Fruit fly (Drosophila melanogaster) whole organism, embryonic: Measurements from ENCODE around the gene CG6236.

Experiments
- Abd-B ChIP-seq: fragments of 200-800 bp; sonication (Bioruptor generic); optimal IDR thresholded peaks from 2 replicates; lab custom pipeline; 2018; ENCODE audit warnings: missing biosample characterization, mild to moderate bottlenecking, missing genetic modification characterization, moderate library complexity
- Ada2b ChIP-seq: fragments of 200-800 bp; sonication (Bioruptor generic); IDR thresholded peaks from 2 replicates; pipeline ENCODE4 v1.3.6; 2022; ENCODE audit warnings: missing biosample characterization, missing genetic modification characterization
- Antp ChIP-seq: fragments of 200-800 bp; sonication (Bioruptor generic); optimal IDR thresholded peaks from 3 replicates; lab custom pipeline; 2016; ENCODE audit warnings: missing biosample characterization, missing genetic modification characterization
- CG11085 ChIP-seq: fragments of 200-800 bp; sonication (Bioruptor generic); IDR thresholded peaks from 2 replicates; pipeline ENCODE4 v1.3.6; 2022; ENCODE audit warnings: missing biosample characterization, missing genetic modification characterization
- CG11247 ChIP-seq: fragments of 200-800 bp; sonication (Bioruptor generic); IDR thresholded peaks from 2 replicates; pipeline ENCODE4 v1.3.6; 2022; ENCODE audit warnings: missing biosample characterization, missing genetic modification characterization
- CG11398 ChIP-seq: fragments of 200-800 bp; sonication (Bioruptor generic); optimal IDR thresholded peaks from 2 replicates; lab custom pipeline; 2016; ENCODE audit warnings: missing biosample characterization, missing genetic modification characterization
- CG12071 ChIP-seq: fragments of 200-800 bp; sonication (Bioruptor generic); optimal IDR thresholded peaks from 3 replicates; lab custom pipeline; 2018; ENCODE audit warnings: missing biosample characterization, mild to moderate bottlenecking, missing genetic modification characterization
- CG12104 ChIP-seq: fragments of 200-800 bp; sonication (Bioruptor generic); optimal IDR thresholded peaks from 3 replicates; lab custom pipeline; 2016; ENCODE audit warnings: missing biosample characterization, missing genetic modification characterization
- CG12236 ChIP-seq: fragments of 200-800 bp; sonication (Bioruptor generic); optimal IDR thresholded peaks from 2 replicates; lab custom pipeline; 2016; ENCODE audit warnings: missing biosample characterization, missing genetic modification characterization
- CG12659 ChIP-seq: fragments of 200-800 bp; sonication (Bioruptor generic); optimal IDR thresholded peaks from 3 replicates; lab custom pipeline; 2017; ENCODE audit warnings: mild to moderate bottlenecking, missing biosample characterization, missing genetic modification reagents, missing genetic modification characterization
- CG13894 ChIP-seq: fragments of 200-800 bp; sonication (Bioruptor generic); optimal IDR thresholded peaks from 3 replicates; lab custom pipeline; 2018; ENCODE audit warnings: missing biosample characterization, mild to moderate bottlenecking, missing genetic modification characterization, moderate library complexity
- CG17328 ChIP-seq: fragments of 200-800 bp; sonication (Bioruptor generic); IDR thresholded peaks from 2 replicates; pipeline ENCODE4 v1.3.6; 2022; ENCODE audit warnings: missing biosample characterization, missing genetic modification characterization
- CG17385 ChIP-seq: fragments of 200-800 bp; sonication (Bioruptor generic); optimal IDR thresholded peaks from 3 replicates; lab custom pipeline; 2018; ENCODE audit warnings: missing biosample characterization, mild to moderate bottlenecking, missing genetic modification characterization
- CG17612 ChIP-seq: fragments of 200-800 bp; sonication (Bioruptor generic); IDR thresholded peaks from 2 replicates; pipeline ENCODE4 v1.3.6; 2022; ENCODE audit warnings: missing biosample characterization, missing genetic modification characterization
- CG33213 ChIP-seq: fragments of 200-800 bp; sonication (Bioruptor generic); optimal IDR thresholded peaks from 3 replicates; lab custom pipeline; 2016; ENCODE audit warnings: missing biosample characterization, missing genetic modification characterization
- CG34422 ChIP-seq: fragments of 200-800 bp; sonication (Bioruptor generic); IDR thresholded peaks from 3 replicates; pipeline ENCODE4 v1.3.6; 2022; ENCODE audit warnings: missing biosample characterization, missing genetic modification characterization
- CG3726 ChIP-seq: fragments of 200-800 bp; sonication (Bioruptor generic); IDR thresholded peaks from 3 replicates; pipeline ENCODE4, ENCODE4 v1.3.6; 2022; ENCODE audit warnings: missing biosample characterization, missing genetic modification characterization
- CG4282 ChIP-seq: fragments of 200-800 bp; sonication (Bioruptor generic); optimal IDR thresholded peaks from 2 replicates; lab custom pipeline; 2016; ENCODE audit warnings: missing biosample characterization, missing genetic modification characterization
- CG4617 ChIP-seq: fragments of 200-800 bp; sonication (Bioruptor generic); optimal IDR thresholded peaks from 3 replicates; lab custom pipeline; 2016; ENCODE audit warnings: missing biosample characterization, missing genetic modification characterization, borderline replicate concordance
- CG6175 ChIP-seq: fragments of 200-800 bp; sonication (Bioruptor generic); IDR thresholded peaks from 3 replicates; pipeline ENCODE4 v1.3.6; 2022; ENCODE audit warnings: missing biosample characterization, missing genetic modification characterization
- CG7357 ChIP-seq: fragments of 200-800 bp; sonication (Bioruptor generic); IDR thresholded peaks from 3 replicates; pipeline ENCODE4 v1.3.6; 2022; ENCODE audit warnings: missing biosample characterization, missing genetic modification characterization
- CG7963 ChIP-seq: fragments of 200-800 bp; sonication (Bioruptor generic); IDR thresholded peaks from 3 replicates; pipeline ENCODE4 v1.3.6; 2022; ENCODE audit warnings: missing biosample characterization, missing genetic modification characterization; ENCODE audit not compliant: partially characterized antibody
- CG8478 ChIP-seq: fragments of >200 bp; optimal IDR thresholded peaks from 2 replicates; lab custom pipeline; 2018
- CG8944 ChIP-seq: fragments of 200-800 bp; sonication (Bioruptor generic); optimal IDR thresholded peaks from 3 replicates; lab custom pipeline; 2016; ENCODE audit warnings: missing biosample characterization, missing genetic modification characterization
- CTCF ChIP-seq: fragments of 200-800 bp; sonication (Bioruptor generic); optimal IDR thresholded peaks from 2 replicates; lab custom pipeline; 2017; ENCODE audit warnings: missing biosample characterization, mild to moderate bottlenecking, missing genetic modification characterization, moderate library complexity
- Deaf1 ChIP-seq: fragments of 200-800 bp; optimal IDR thresholded peaks from 3 replicates; lab custom pipeline; 2019; ENCODE audit warnings: missing biosample characterization, mild to moderate bottlenecking, missing genetic modification characterization, moderate library complexity
- Doc3 ChIP-seq: fragments of 200-800 bp; sonication (Bioruptor generic); IDR thresholded peaks from 3 replicates; pipeline ENCODE4 v1.3.6; 2022; ENCODE audit warnings: missing biosample characterization, missing genetic modification characterization; ENCODE audit not compliant: partially characterized antibody
- Ets65A ChIP-seq: fragments of 200-800 bp; sonication (Bioruptor generic); peaks from one replicate; lab custom pipeline; 2016; ENCODE audit warnings: missing biosample characterization, missing genetic modification characterization
- Hey ChIP-seq: fragments of 200-800 bp; sonication (Bioruptor generic); optimal IDR thresholded peaks from 3 replicates; lab custom pipeline; 2018; ENCODE audit warnings: missing biosample characterization, mild to moderate bottlenecking, missing genetic modification characterization
- Lhr ChIP-seq: fragments of 200-800 bp; sonication (Bioruptor generic); optimal IDR thresholded peaks from 3 replicates; lab custom pipeline; 2017; ENCODE audit warnings: mild to moderate bottlenecking, missing biosample characterization, missing genetic modification reagents, missing genetic modification characterization
- Lpt ChIP-seq: fragments of >200 bp; optimal IDR thresholded peaks from 2 replicates; lab custom pipeline; 2018; ENCODE audit warnings: missing biosample characterization, missing genetic modification characterization
- Nf-YA ChIP-seq: fragments of 200-800 bp; sonication (Bioruptor generic); IDR thresholded peaks from 2 replicates; pipeline ENCODE4 v1.3.6; 2022; ENCODE audit warnings: missing biosample characterization, missing genetic modification characterization
- PHDP ChIP-seq: fragments of 200-800 bp; sonication (Bioruptor generic); optimal IDR thresholded peaks from 3 replicates; lab custom pipeline; 2018; ENCODE audit warnings: missing biosample characterization, mild to moderate bottlenecking, missing genetic modification characterization, moderate library complexity
- az2 ChIP-seq: fragments of 200-800 bp; sonication (Bioruptor generic); optimal IDR thresholded peaks from 3 replicates; lab custom pipeline; 2016; ENCODE audit warnings: missing biosample characterization, missing genetic modification characterization
- ci ChIP-seq: fragments of 200-800 bp; sonication (Bioruptor generic); IDR thresholded peaks from 3 replicates; pipeline ENCODE4 v1.3.6; 2022; ENCODE audit warnings: missing biosample characterization, missing genetic modification characterization
- croc ChIP-seq: fragments of 200-800 bp; sonication (Bioruptor generic); conservative IDR thresholded peaks from 3 replicates; pipeline ENCODE4 v1.3.6; 2022; ENCODE audit warnings: missing biosample characterization, missing genetic modification characterization
- dpn ChIP-seq, 2 experiments: fragments of 200-800 bp; sonication (Bioruptor generic); optimal IDR thresholded peaks; 3 replicates each; lab custom pipeline; 2016; ENCODE audit warnings: missing biosample characterization in 2 of 2, missing genetic modification characterization in 2 of 2
- exex ChIP-seq: fragments of 200-800 bp; sonication (Bioruptor generic); optimal IDR thresholded peaks from 4 replicates; lab custom pipeline; 2018; ENCODE audit warnings: missing biosample characterization, mild to moderate bottlenecking, missing genetic modification characterization, moderate library complexity
- fru ChIP-seq: fragments of >200 bp; optimal IDR thresholded peaks from 2 replicates; lab custom pipeline; 2017
- ftz-f1 ChIP-seq: fragments of 200-800 bp; sonication (Bioruptor generic); optimal IDR thresholded peaks from 2 replicates; lab custom pipeline; 2016; ENCODE audit warnings: missing biosample characterization, missing genetic modification characterization
- gcm ChIP-seq: fragments of 200-800 bp; sonication (Bioruptor generic); optimal IDR thresholded peaks from 2 replicates; lab custom pipeline; 2019; ENCODE audit warnings: missing biosample characterization, mild to moderate bottlenecking, missing genetic modification characterization, moderate library complexity
- gem ChIP-seq: fragments of 200-800 bp; sonication (Bioruptor generic); optimal IDR thresholded peaks from 2 replicates; lab custom pipeline; 2019; ENCODE audit warnings: missing biosample characterization, mild to moderate bottlenecking, missing genetic modification characterization, moderate library complexity
- gsb ChIP-seq: fragments of 200-800 bp; sonication (Bioruptor generic); IDR thresholded peaks from 2 replicates; pipeline ENCODE4 v1.3.6; 2022; ENCODE audit warnings: missing biosample characterization, missing genetic modification characterization
- kni ChIP-seq: fragments of 200-800 bp; sonication (Bioruptor generic); optimal IDR thresholded peaks from 3 replicates; lab custom pipeline; 2017; ENCODE audit warnings: mild to moderate bottlenecking, missing biosample characterization, missing genetic modification reagents, missing genetic modification characterization
- pan ChIP-seq, 4 experiments: fragments of >200 bp in 3 of 4; fragments of 200-800 bp in 1 of 4; sonication (Bioruptor generic) in 1 of 4; optimal IDR thresholded peaks in 3 of 4; IDR thresholded peaks in 1 of 4; 2 replicates each; pipeline versions ENCODE4 v1.3.6 to Lab custom; 2017 to 2022; ENCODE audit warnings: missing biosample characterization in 2 of 4, missing genetic modification characterization in 2 of 4, mixed read lengths in 1 of 4
- pita ChIP-seq: fragments of 200-800 bp; sonication (Bioruptor generic); optimal IDR thresholded peaks from 2 replicates; lab custom pipeline; 2017; ENCODE audit warnings: missing biosample characterization, mild to moderate bottlenecking, missing genetic modification characterization
- scrt ChIP-seq: fragments of 200-800 bp; sonication (Bioruptor generic); optimal IDR thresholded peaks from 2 replicates; lab custom pipeline; 2018; ENCODE audit warnings: missing biosample characterization, mild to moderate bottlenecking, missing genetic modification characterization, moderate library complexity
- sisA ChIP-seq: fragments of 200-800 bp; sonication (Bioruptor generic); IDR thresholded peaks from 2 replicates; pipeline ENCODE4 v1.3.6; 2022; ENCODE audit warnings: missing biosample characterization, missing genetic modification characterization
- so ChIP-seq: fragments of 200-800 bp; sonication (Bioruptor generic); IDR thresholded peaks from 3 replicates; pipeline ENCODE4 v1.3.6; 2022; ENCODE audit warnings: missing biosample characterization, missing genetic modification characterization
- trh ChIP-seq: fragments of 200-800 bp; sonication (Bioruptor generic); optimal IDR thresholded peaks from 2 replicates; lab custom pipeline; 2016; ENCODE audit warnings: missing biosample characterization, missing genetic modification characterization

Gene CG6236

dm6 chr3R:15356645-15357431 is 28.8 kb upstream of the CG6236 start, which contains the start of the genes Atg4b and Hibch (continued):
- TF ChIP-seq CG12071 (GFP tag; lab: Kevin White, UChicago) (no peak), CG3726 (GFP tag; lab: Robert Waterston, UW) (peak; percentile 69; the same call in 2 of the 3 replicates), CG7357 (GFP tag; lab: Robert Waterston, UW) (peak; percentile 68), CG12236 (no peak), az2 (GFP tag; lab: Kevin White, UChicago) (peak; percentile 82), CG13894 (tag; lab: Kevin White, UChicago) (no peak), CG8944 (GFP tag; lab: Kevin White, UChicago) (peak; percentile 38), CG7963 (GFP tag; lab: Robert Waterston, UW) (no peak), Ets65A (peak; percentile 89), CTCF (no peak), Doc3 (GFP tag; lab: Robert Waterston, UW) (no peak), ci (GFP tag; lab: Robert Waterston, UW) (peak; percentile 74; the same call in 2 of the 3 replicates), CG4282 (no peak), Lpt (GFP tag; lab: Kevin White, UChicago) (no peak), pita (GFP tag; lab: Kevin White, UChicago) (no peak), CG11085 (GFP tag; lab: Robert Waterston, UW) (peak; percentile 82), CG34422 (peak; percentile 91), CG4617 (GFP tag; lab: Kevin White, UChicago) (peak; percentile 82), CG17385 (GFP tag; lab: Kevin White, UChicago) (peak; percentile 64), PHDP (peak; percentile 82), scrt (GFP tag; lab: Kevin White, UChicago) (peak; percentile 78), pan (optimal IDR thresholded peaks at IDR 0.05; lab: Kevin White, UChicago) (no peak), pan (GFP tag; optimal IDR thresholded peaks at IDR 0.05 in 1 of 2, IDR thresholded peaks at IDR 0.05 in 1 of 2) (peak in 1 of 2 experiments; percentile 83), Lhr (peak; percentile 43), sisA (peak; percentile 84), CG17328 (GFP tag; lab: Robert Waterston, UW) (no peak; the same call in 1 of the 2 replicates), CG17612 (GFP tag; lab: Robert Waterston, UW) (peak; percentile 66; the same call in 1 of the 2 replicates), gsb (GFP tag; lab: Robert Waterston, UW) (no peak; the same call in 1 of the 2 replicates), CG12104 (GFP tag; lab: Kevin White, UChicago) (peak; percentile 79), exex (peak; percentile 87), Antp (no peak), trh (GFP tag; lab: Kevin White, UChicago) (peak; percentile 45), CG11398 (GFP tag; lab: Kevin White, UChicago) (no peak), Abd-B (GFP tag; lab: Kevin White, UChicago) (no peak), CG33213 (GFP tag; lab: Kevin White, UChicago) (no peak), Hey (tag; lab: Kevin White, UChicago) (peak; percentile 31), fru (no peak), kni (peak; percentile 77), ftz-f1 (GFP tag; lab: Kevin White, UChicago) (no peak), dpn (GFP tag; optimal IDR thresholded peaks at IDR 0.05; lab: Kevin White, UChicago) (peak in 1 of 2 experiments; percentile 75), croc (GFP tag; lab: Robert Waterston, UW) (peak; percentile 69; the same call in 2 of the 3 replicates), so (peak; percentile 74; the same call in 1 of the 3 replicates), CG8478 (peak; percentile 77), CG11247 (GFP tag; lab: Robert Waterston, UW) (peak; percentile 65), Deaf1 (tag; lab: Kevin White, UChicago) (no peak), gem (tag; lab: Kevin White, UChicago) (peak; percentile 92), gcm (GFP tag; lab: Kevin White, UChicago) (peak; percentile 84), Nf-YA (GFP tag; lab: Robert Waterston, UW) (no peak), Ada2b (peak; percentile 79), CG12659 (peak; percentile 94), CG6175 (GFP tag; lab: Robert Waterston, UW) (peak; percentile 60; the same call in 2 of the 3 replicates)
